Fruit fly (Drosophila melanogaster): Measurements from ENCODE around the gene CG16984.
A peak's percentile ranks its signal among the peaks of the same experiment; 100 is the strongest.

CG16984 gene

DNA sequence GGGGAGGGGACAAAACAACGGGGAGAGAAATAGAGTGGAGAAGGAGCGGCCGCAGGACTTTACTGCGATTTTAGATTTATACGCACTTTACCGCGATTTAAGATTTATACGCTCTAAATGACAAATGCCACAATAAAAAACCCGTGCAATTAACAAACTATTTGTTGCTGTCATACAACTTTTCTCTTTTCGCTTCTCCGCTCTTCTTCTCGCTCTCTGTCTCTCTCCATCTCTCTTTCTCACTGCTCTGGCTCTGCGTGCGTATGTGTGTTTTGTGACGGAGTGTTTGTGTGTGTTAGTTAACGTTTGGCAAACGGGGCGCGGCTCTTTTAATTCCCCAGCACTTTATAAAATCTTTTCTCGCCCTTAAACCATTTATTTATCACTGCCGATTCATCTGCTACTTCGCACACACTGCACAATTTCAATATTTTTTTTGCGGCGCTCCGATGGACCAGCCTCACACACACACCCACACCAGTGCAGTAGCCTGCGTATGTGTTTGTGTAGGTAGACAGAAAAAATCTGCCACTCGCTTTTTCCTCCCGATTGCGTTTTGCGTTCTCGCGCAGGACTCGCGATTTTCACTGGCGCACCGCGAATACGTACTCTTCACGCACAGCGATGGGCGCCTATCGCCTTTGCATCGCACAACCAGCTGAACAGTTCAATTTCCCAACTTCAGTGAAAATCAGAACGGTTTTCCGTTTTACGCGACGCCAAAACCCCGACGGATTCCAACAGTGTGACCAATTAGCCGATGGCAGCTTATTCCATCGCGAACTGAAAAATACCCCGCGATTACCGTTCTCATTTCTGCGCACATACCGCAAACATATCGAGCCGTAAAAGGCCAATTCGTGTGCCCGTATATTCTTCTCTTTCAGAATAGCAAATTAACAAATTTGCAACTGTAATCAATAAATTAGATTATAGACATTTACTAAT, 9.5 kb upstream of the CG16984 start, which contains the start of gene msn:
Gene msn, minus strand, starts transcription at position 747 of the 948 bp plus-strand sequence.
- no peak for TF ChIP-seq Gug (GFP tag; IDR thresholded peaks at IDR 0.05)
- peak; percentile 9 for TF ChIP-seq achi (GFP tag; optimal IDR thresholded peaks at IDR 0.05)
- no peak for TF ChIP-seq Met (GFP tag; optimal IDR thresholded peaks at IDR 0.05)
- TF ChIP-seq Blimp-1 (GFP tag; optimal IDR thresholded peaks at IDR 0.05): no peak
- TF ChIP-seq CG16779 (tag; optimal IDR thresholded peaks at IDR 0.05): peak; percentile 43
- TF ChIP-seq CG1621 (tag; optimal IDR thresholded peaks at IDR 0.05): peak; percentile 77
- no peak for TF ChIP-seq CG34406 (GFP tag; optimal IDR thresholded peaks at IDR 0.05)
- peak; percentile 28 for TF ChIP-seq CG6276 (GFP tag; optimal IDR thresholded peaks at IDR 0.05)
- peak; percentile 51 for TF ChIP-seq Sox102F (GFP tag; optimal IDR thresholded peaks at IDR 0.05)
- no peak for TF ChIP-seq CG32006 (GFP tag; optimal IDR thresholded peaks at IDR 0.05)
- no peak for TF ChIP-seq CG7368 (GFP tag; optimal IDR thresholded peaks at IDR 0.05)
- TF ChIP-seq acj6 (GFP tag; optimal IDR thresholded peaks at IDR 0.05): no peak
- no peak for TF ChIP-seq CG10669 (GFP tag; optimal IDR thresholded peaks at IDR 0.05)
- peak; percentile 14 for TF ChIP-seq net (GFP tag; optimal IDR thresholded peaks at IDR 0.05)
- TF ChIP-seq Hr38 (GFP tag; optimal IDR thresholded peaks at IDR 0.05): no peak
- peak; percentile 36 for TF ChIP-seq CG3919 (GFP tag; optimal IDR thresholded peaks at IDR 0.05)
- TF ChIP-seq CG11294 (GFP tag; IDR thresholded peaks at IDR 0.05): no peak
- TF ChIP-seq Sox14 (GFP tag; optimal IDR thresholded peaks at IDR 0.05): peak; percentile 38
- TF ChIP-seq CG10631 (GFP tag; optimal IDR thresholded peaks at IDR 0.05): no peak
- peak; percentile 86 for TF ChIP-seq CG6854 (GFP tag; optimal IDR thresholded peaks at IDR 0.05)
- no peak for TF ChIP-seq Ets21C (GFP tag; optimal IDR thresholded peaks at IDR 0.05)
- no peak for TF ChIP-seq pdm3 (GFP tag; optimal IDR thresholded peaks at IDR 0.05)
- 0 out of 3 replicates have a peak, but pooled peaks have one; percentile 44 for TF ChIP-seq eg (GFP tag; IDR thresholded peaks at IDR 0.05)
- no peak for TF ChIP-seq Lpt (GFP tag; optimal IDR thresholded peaks at IDR 0.05)
- TF ChIP-seq Ets96B (tag; optimal IDR thresholded peaks at IDR 0.05): no peak
- TF ChIP-seq Smox (GFP tag; optimal IDR thresholded peaks at IDR 0.05): no peak
- TF ChIP-seq CG8119 (GFP tag; IDR thresholded peaks at IDR 0.05): no peak
- TF ChIP-seq spab (GFP tag; optimal IDR thresholded peaks at IDR 0.05): no peak
- peak; percentile 31; the same call in 1 of the 2 replicates for TF ChIP-seq CG15336 (GFP tag; IDR thresholded peaks at IDR 0.05)
- no peak for TF ChIP-seq lz (GFP tag; optimal IDR thresholded peaks at IDR 0.05)
- TF ChIP-seq fkh (GFP tag; optimal IDR thresholded peaks at IDR 0.05): peak; percentile 12
- TF ChIP-seq Hr4 (GFP tag; optimal IDR thresholded peaks at IDR 0.05): no peak
- peak; percentile 24 for TF ChIP-seq esn (GFP tag; optimal IDR thresholded peaks at IDR 0.05)
- no peak for TF ChIP-seq Eip93F (GFP tag; optimal IDR thresholded peaks at IDR 0.05)
- no peak for TF ChIP-seq dac (GFP tag; optimal IDR thresholded peaks at IDR 0.05)
- TF ChIP-seq Sox15 (GFP tag; optimal IDR thresholded peaks at IDR 0.05): no peak
- peak; percentile 22 for TF ChIP-seq fd85E (GFP tag; optimal IDR thresholded peaks at IDR 0.05)
- TF ChIP-seq CG8632 (GFP tag; optimal IDR thresholded peaks at IDR 0.05): no peak
- no peak for TF ChIP-seq CG11902 (GFP tag; optimal IDR thresholded peaks at IDR 0.05)
- TF ChIP-seq CG6163 (GFP tag; IDR thresholded peaks at IDR 0.05): peak; percentile 44
- TF ChIP-seq CG6792 (GFP tag; optimal IDR thresholded peaks at IDR 0.05): no peak
- no peak for TF ChIP-seq CG4318 (GFP tag; optimal IDR thresholded peaks at IDR 0.05)
- TF ChIP-seq CG11762 (GFP tag; optimal IDR thresholded peaks at IDR 0.05; ENCODE audit: insufficient read depth): no peak
- no peak for TF ChIP-seq salr (GFP tag; optimal IDR thresholded peaks at IDR 0.05)
- TF ChIP-seq CG9139 (GFP tag; optimal IDR thresholded peaks at IDR 0.05): no peak
- TF ChIP-seq CG3032 (tag; optimal IDR thresholded peaks at IDR 0.05): no peak
- TF ChIP-seq Hr39 (GFP tag; optimal IDR thresholded peaks at IDR 0.05): no peak
- peak; percentile 20 for TF ChIP-seq dsx (GFP tag; optimal IDR thresholded peaks at IDR 0.05; ENCODE audit: poor library complexity, severe bottlenecking)
- no peak for TF ChIP-seq fd59A (GFP tag; optimal IDR thresholded peaks at IDR 0.05)
- no peak for TF ChIP-seq cyc (GFP tag; optimal IDR thresholded peaks at IDR 0.05)

Measured in whole organism, prepupa.